Worm (Caenorhabditis elegans): Measurements from ENCODE around the gene vha-19.
"Not testable (repeated sequence)": the region's sequence is repeated elsewhere in the genome, so short reads cannot be mapped to it uniquely, and the experiment has no call there.

The vha-19 gene

ce11 chrIV:3386504-3387290, 17.7 kb downstream of the vha-19 start:
- TF ChIP-seq elt-2 (tag; optimal IDR thresholded peaks at IDR 0.05) = peak; percentile 16
- TF ChIP-seq nhr-11 (tag; optimal IDR thresholded peaks at IDR 0.05) = no peak
- peak; percentile 67 for TF ChIP-seq ama-1 (optimal IDR thresholded peaks at IDR 0.05)
- TF ChIP-seq nhr-67 (tag; optimal IDR thresholded peaks at IDR 0.05) = no peak
- TF ChIP-seq sea-2 (GFP tag; optimal IDR thresholded peaks at IDR 0.05) = no peak
- TF ChIP-seq pha-4 (tag; optimal IDR thresholded peaks at IDR 0.05) = peak; percentile 6
- TF ChIP-seq egl-5 (tag; optimal IDR thresholded peaks at IDR 0.05) = no peak

DNA sequence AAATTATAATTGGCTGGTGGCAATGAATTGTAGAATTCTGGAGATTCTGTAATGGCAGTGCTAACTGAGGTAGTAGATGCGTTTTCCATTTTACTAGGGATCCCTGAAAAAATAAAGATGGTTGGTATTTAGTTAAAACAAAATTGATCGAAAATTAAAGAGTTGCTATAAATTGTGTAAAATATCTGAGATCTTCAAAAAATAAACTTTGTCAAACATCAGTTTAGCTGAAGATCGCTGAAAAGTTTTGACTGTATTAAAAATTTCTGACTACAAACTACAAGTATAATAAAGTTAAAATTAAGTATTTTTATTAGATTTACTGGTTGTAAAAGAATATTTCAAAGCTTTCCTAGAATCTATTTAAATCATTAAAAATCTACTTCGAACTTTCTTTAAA, 21.0 kb downstream of the vha-19 start, which contains the start of gene B0546.5:
TSS of gene B0546.5 (minus strand) at position 101 of the 400 bp plus-strand sequence.
- not testable (repeated sequence) for TF ChIP-seq fkh-2 (tag; optimal IDR thresholded peaks at IDR 0.05); ama-1 (optimal IDR thresholded peaks at IDR 0.05); skn-1 (tag; optimal IDR thresholded peaks at IDR 0.05)

- TF ChIP-seq fkh-2, ceh-9, nhr-11 (tag; optimal IDR thresholded peaks at IDR 0.05): not testable (repeated sequence)
These were observed 25.1 kb downstream of the vha-19 start, which contains the start of gene C04C3.4 for ce11 chrIV:3394066-3394465. Gene C04C3.4 (plus strand): TSS chrIV:3394366.

ce11 chrIV:3395581-3395980, 26.6 kb downstream of the vha-19 start, which contains the start of gene C04C3.14:
Gene C04C3.14 (plus strand): TSS chrIV:3395881.
- TF ChIP-seq pqm-1 (tag; optimal IDR thresholded peaks at IDR 0.05) = no peak
- TF ChIP-seq nhr-67 (tag; optimal IDR thresholded peaks at IDR 0.05) = no peak
- TF ChIP-seq lsy-12 (tag; optimal IDR thresholded peaks at IDR 0.05) = no peak
- no peak for TF ChIP-seq pha-4 (tag; optimal IDR thresholded peaks at IDR 0.05)
- TF ChIP-seq nhr-77 (tag; optimal IDR thresholded peaks at IDR 0.05) = no peak
- TF ChIP-seq mdl-1 (tag; optimal IDR thresholded peaks at IDR 0.05) = no peak
- no peak for TF ChIP-seq egl-5 (tag; optimal IDR thresholded peaks at IDR 0.05)
- TF ChIP-seq nhr-23 (tag; optimal IDR thresholded peaks at IDR 0.05) = no peak
- TF ChIP-seq nhr-12 (tag; optimal IDR thresholded peaks at IDR 0.05) = no peak
- no peak for TF ChIP-seq eor-1 (tag; optimal IDR thresholded peaks at IDR 0.05)
- TF ChIP-seq mml-1 (tag; optimal IDR thresholded peaks at IDR 0.05) = no peak
- TF ChIP-seq skn-1 (tag; optimal IDR thresholded peaks at IDR 0.05) = no peak
- TF ChIP-seq nhr-237 (tag; optimal IDR thresholded peaks at IDR 0.05) = no peak
- no peak for TF ChIP-seq elt-2 (tag; optimal IDR thresholded peaks at IDR 0.05)

DNA sequence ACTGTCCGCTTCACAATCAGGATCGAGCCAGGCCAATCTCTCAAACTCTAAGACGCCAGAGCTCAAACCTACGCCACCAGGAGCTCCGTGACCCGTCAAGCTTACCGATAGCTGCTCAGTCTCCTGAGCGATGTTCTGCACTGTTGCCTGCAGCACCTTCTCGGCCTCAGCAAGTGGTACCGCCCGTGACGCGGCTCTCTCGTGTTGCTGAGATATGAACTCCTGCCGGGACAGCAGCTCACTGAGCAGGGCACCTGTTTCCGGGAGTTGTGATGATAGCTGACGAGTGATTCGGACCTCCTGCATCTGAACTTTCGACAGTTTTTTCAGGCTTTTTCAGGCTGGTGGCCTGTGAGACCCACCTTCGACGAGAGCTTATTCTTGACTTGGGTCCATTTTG, 29.1 kb downstream of the vha-19 start:
- TF ChIP-seq mdl-1 (tag; optimal IDR thresholded peaks at IDR 0.05) = no peak
- no peak for TF ChIP-seq daf-12 (tag; optimal IDR thresholded peaks at IDR 0.05)
- TF ChIP-seq mml-1 (tag; optimal IDR thresholded peaks at IDR 0.05) = no peak
- no peak for TF ChIP-seq tbx-2 (tag; optimal IDR thresholded peaks at IDR 0.05)
- TF ChIP-seq ztf-11 (tag; optimal IDR thresholded peaks at IDR 0.05) = no peak
- no peak for TF ChIP-seq aly-2 (tag; optimal IDR thresholded peaks at IDR 0.05)
- TF ChIP-seq lin-15B (tag; optimal IDR thresholded peaks at IDR 0.05) = no peak

- TF ChIP-seq lin-15B (tag; optimal IDR thresholded peaks at IDR 0.05) = peak; percentile 33
- TF ChIP-seq nhr-11 (tag; optimal IDR thresholded peaks at IDR 0.05) = no peak
- TF ChIP-seq jun-1 (tag; optimal IDR thresholded peaks at IDR 0.05) = no peak
- TF ChIP-seq hmg-11 (tag; optimal IDR thresholded peaks at IDR 0.05) = peak; percentile 58
- TF ChIP-seq pha-4 (tag; optimal IDR thresholded peaks at IDR 0.05) = peak; percentile 37
- peak; percentile 65 for TF ChIP-seq nfya-1 (tag; optimal IDR thresholded peaks at IDR 0.05; ENCODE audit: insufficient read depth)
- TF ChIP-seq elt-2 (tag; optimal IDR thresholded peaks at IDR 0.05) = peak; percentile 28
These were observed 30.2 kb downstream of the vha-19 start, which contains the start of the genes dyf-3 and pdhb-1 for ce11 chrIV:3399015-3399722. Gene dyf-3 (minus strand): TSS chrIV:3399231. Gene pdhb-1 (plus strand): TSS chrIV:3399672.

All from whole organism, L3 larva.